Fruit fly (Drosophila melanogaster): ENCODE measurements around the gene MICAL-like.

MICAL-like gene

DNA sequence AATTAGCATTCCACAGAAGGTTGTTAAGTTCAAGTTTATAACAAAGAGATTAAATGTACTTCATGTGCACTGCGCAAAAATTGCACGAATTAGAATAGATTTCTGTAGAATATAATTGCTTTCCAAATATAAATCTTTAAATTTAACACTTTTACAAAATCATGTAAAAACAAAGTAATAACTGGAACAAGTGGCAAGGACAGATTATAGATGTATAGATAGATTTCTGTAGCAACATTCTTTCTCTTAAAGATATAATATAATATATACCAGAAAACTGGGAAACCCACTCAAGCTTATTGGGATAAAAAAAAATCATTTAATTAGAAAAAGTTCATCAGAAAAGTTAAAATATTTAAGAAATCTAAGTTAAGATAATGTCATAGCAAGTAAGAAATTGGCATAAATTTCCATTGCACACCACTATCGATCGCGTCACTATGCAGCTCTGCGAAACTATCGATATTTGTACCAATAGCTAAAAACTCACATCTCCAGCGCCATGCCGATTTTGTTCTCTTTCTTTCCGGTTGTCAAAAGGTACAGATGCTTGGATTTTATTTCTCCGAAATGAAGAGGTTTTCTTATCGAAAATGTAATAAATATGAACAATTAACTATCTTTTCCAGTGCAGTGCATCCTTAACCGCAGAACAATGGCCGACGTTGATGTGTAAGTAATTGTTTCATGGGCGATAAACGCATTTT, 7.9 kb upstream of the MICAL-like start, which contains the start of gene RpS12:
RpS12 (plus strand) TSS at position 499 of the 707 bp plus-strand sequence.
- TF ChIP-seq Eip78C (GFP tag) (peak; percentile 81), vri (GFP tag; optimal IDR thresholded peaks at IDR 0.05) (peak; percentile 74), ss (GFP tag; optimal IDR thresholded peaks at IDR 0.05) (peak in 1 of 2 experiments; percentile 71), CG6792 (GFP tag; optimal IDR thresholded peaks at IDR 0.05) (peak; percentile 47), fd85E (GFP tag; optimal IDR thresholded peaks at IDR 0.05) (peak; percentile 79), CG32006 (GFP tag; optimal IDR thresholded peaks at IDR 0.05) (peak; percentile 48), CG34406 (GFP tag; optimal IDR thresholded peaks at IDR 0.05) (peak; percentile 63), cyc (GFP tag; optimal IDR thresholded peaks at IDR 0.05) (peak; percentile 77), lz (GFP tag; optimal IDR thresholded peaks at IDR 0.05) (peak; percentile 79), Sox102F (GFP tag; optimal IDR thresholded peaks at IDR 0.05) (peak; percentile 68), topi (GFP tag; optimal IDR thresholded peaks at IDR 0.05) (peak; percentile 56), acj6 (GFP tag; optimal IDR thresholded peaks at IDR 0.05) (peak; percentile 44), Met (GFP tag; optimal IDR thresholded peaks at IDR 0.05) (peak; percentile 71), fkh (GFP tag; optimal IDR thresholded peaks at IDR 0.05) (peak; percentile 25), CG4318 (GFP tag; optimal IDR thresholded peaks at IDR 0.05) (peak; percentile 40), CG3032 (tag; optimal IDR thresholded peaks at IDR 0.05) (peak; percentile 36), fd59A (GFP tag; optimal IDR thresholded peaks at IDR 0.05) (peak; percentile 7), CG16779 (tag; optimal IDR thresholded peaks at IDR 0.05) (peak; percentile 12), net (GFP tag; optimal IDR thresholded peaks at IDR 0.05) (peak; percentile 79), Gug (GFP tag; IDR thresholded peaks at IDR 0.05) (no peak; the same call in 1 of the 2 replicates), Ets96B (tag; optimal IDR thresholded peaks at IDR 0.05) (peak; percentile 22), CG6808 (GFP tag; optimal IDR thresholded peaks at IDR 0.05) (peak; percentile 38), spab (GFP tag; optimal IDR thresholded peaks at IDR 0.05) (peak; percentile 26), OdsH (GFP tag; optimal IDR thresholded peaks at IDR 0.05) (peak; percentile 57), esn (GFP tag; optimal IDR thresholded peaks at IDR 0.05) (peak; percentile 78), Ets21C (GFP tag; optimal IDR thresholded peaks at IDR 0.05) (peak; percentile 47), CG11902 (GFP tag; optimal IDR thresholded peaks at IDR 0.05) (no peak), Sox15 (GFP tag; optimal IDR thresholded peaks at IDR 0.05) (peak; percentile 21), dsx (GFP tag; optimal IDR thresholded peaks at IDR 0.05; ENCODE audit: poor library complexity, severe bottlenecking) (no peak), CG11294 (GFP tag; IDR thresholded peaks at IDR 0.05) (0 out of 2 replicates have a peak, but pooled peaks have one; percentile 6), CG11762 (GFP tag; optimal IDR thresholded peaks at IDR 0.05; ENCODE audit: insufficient read depth) (peak; percentile 35), CG8319 (GFP tag; optimal IDR thresholded peaks at IDR 0.05) (peak; percentile 44), CG31627 (GFP tag; optimal IDR thresholded peaks at IDR 0.05) (peak; percentile 77), Hr4 (GFP tag; optimal IDR thresholded peaks at IDR 0.05) (peak; percentile 53), Smox (GFP tag; optimal IDR thresholded peaks at IDR 0.05) (peak; percentile 43), CG8119 (GFP tag; IDR thresholded peaks at IDR 0.05) (no peak; the same call in 2 of the 3 replicates), pdm3 (GFP tag; optimal IDR thresholded peaks at IDR 0.05) (peak; percentile 63), achi (GFP tag; optimal IDR thresholded peaks at IDR 0.05) (peak; percentile 94), CG10631 (GFP tag; optimal IDR thresholded peaks at IDR 0.05) (peak; percentile 69), CG6854 (GFP tag; optimal IDR thresholded peaks at IDR 0.05) (peak; percentile 90), CG15336 (GFP tag; IDR thresholded peaks at IDR 0.05) (no peak), Eip75B (GFP tag; optimal IDR thresholded peaks at IDR 0.05) (peak; percentile 27), Lpt (GFP tag; optimal IDR thresholded peaks at IDR 0.05) (no peak), CG1621 (tag; optimal IDR thresholded peaks at IDR 0.05) (peak; percentile 51), CG9139 (GFP tag; optimal IDR thresholded peaks at IDR 0.05) (peak; percentile 63), eg (GFP tag; IDR thresholded peaks at IDR 0.05) (peak; percentile 47), Eip93F (GFP tag; optimal IDR thresholded peaks at IDR 0.05) (no peak), CG6163 (GFP tag; IDR thresholded peaks at IDR 0.05) (peak; percentile 74), Blimp-1 (GFP tag; optimal IDR thresholded peaks at IDR 0.05) (peak; percentile 40), CG10669 (GFP tag; optimal IDR thresholded peaks at IDR 0.05) (peak; percentile 40)
